Fruit fly (Drosophila melanogaster): ENCODE data around the gene CG42374.

CG42374 gene

DNA sequence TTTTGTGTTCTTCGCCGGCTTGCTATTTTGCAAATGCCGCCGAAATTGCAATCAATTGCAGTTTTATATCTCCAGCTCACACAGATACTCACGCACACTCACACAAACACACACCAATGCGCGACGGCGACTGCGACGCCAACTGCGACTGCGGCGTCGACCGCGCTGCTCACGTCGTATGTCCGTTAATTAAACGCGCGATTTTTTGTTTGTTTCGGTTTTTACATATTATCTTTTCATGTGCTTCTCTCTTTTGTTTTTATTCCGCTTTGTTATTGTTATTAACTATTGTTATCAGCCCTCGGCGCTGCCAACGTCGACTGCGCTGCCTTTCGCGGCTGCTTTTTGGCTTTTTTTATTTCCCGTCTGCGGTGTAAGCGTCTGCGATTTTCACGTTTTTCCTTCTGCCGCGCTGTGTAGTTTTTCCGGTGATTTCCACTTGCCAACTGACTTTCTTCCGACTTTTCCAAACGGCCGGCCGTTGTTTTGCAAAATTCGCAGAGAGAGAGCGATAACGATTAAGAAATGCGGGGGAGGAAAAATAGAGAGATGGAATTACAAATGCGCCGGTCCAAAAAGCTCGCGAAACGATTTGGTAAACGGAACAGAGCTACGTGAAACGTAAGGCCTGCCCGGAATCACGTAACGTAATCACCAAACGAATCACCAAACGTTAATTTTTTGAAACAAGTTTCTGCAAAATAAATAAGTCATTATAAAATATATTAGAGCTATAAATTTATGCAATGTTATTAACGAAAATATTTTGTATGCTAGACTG lies 28.5 kb upstream of the CG42374 start, which contains the start of gene fz2 (continued):
- TF ChIP-seq ato (GFP tag; IDR thresholded peaks at IDR 0.05; ENCODE audit: partially characterized antibody) (no peak), gfzf (GFP tag; optimal IDR thresholded peaks at IDR 0.05) (no peak), Gug (GFP tag; IDR thresholded peaks at IDR 0.05) (no peak), CG18476 (GFP tag; optimal IDR thresholded peaks at IDR 0.05) (no peak), inv (GFP tag; IDR thresholded peaks at IDR 0.05; ENCODE audit: partially characterized antibody) (no peak), cg (GFP tag; optimal IDR thresholded peaks at IDR 0.05) (peak; percentile 54), Mes4 (GFP tag; optimal IDR thresholded peaks at IDR 0.05) (no peak), ewg (GFP tag; optimal IDR thresholded peaks at IDR 0.05) (peak; percentile 85), Hmr (GFP tag; optimal IDR thresholded peaks at IDR 0.05) (no peak), CG12391 (tag; optimal IDR thresholded peaks at IDR 0.05) (no peak), nmo (GFP tag; optimal IDR thresholded peaks at IDR 0.05) (no peak), esg (GFP tag; conservative IDR thresholded peaks at IDR 0.05) (no peak), CG10366 (GFP tag; IDR thresholded peaks at IDR 0.05) (0 out of 2 replicates have a peak, but pooled peaks have one; percentile 12), usp (GFP tag; optimal IDR thresholded peaks at IDR 0.05) (no peak), CG9437 (GFP tag; optimal IDR thresholded peaks at IDR 0.05) (peak; percentile 98), gce (GFP tag; IDR thresholded peaks at IDR 0.05) (no peak), CG8281 (tag; optimal IDR thresholded peaks at IDR 0.05) (no peak), CG31365 (tag; optimal IDR thresholded peaks at IDR 0.05) (no peak), prd (optimal IDR thresholded peaks at IDR 0.05) (no peak), prd (GFP tag; IDR thresholded peaks at IDR 0.05) (no peak), CG4404 (GFP tag; IDR thresholded peaks at IDR 0.05) (no peak), Hr51 (GFP tag; optimal IDR thresholded peaks at IDR 0.05) (peak in 1 of 2 experiments; percentile 0), CG10147 (GFP tag; optimal IDR thresholded peaks at IDR 0.05) (no peak), Adf1 (GFP tag; IDR thresholded peaks at IDR 0.05) (peak; percentile 96), pita (GFP tag; optimal IDR thresholded peaks at IDR 0.05) (no peak), Jarid2 (GFP tag; optimal IDR thresholded peaks at IDR 0.05) (peak; percentile 67), pho (GFP tag; optimal IDR thresholded peaks at IDR 0.05) (no peak), Bgb (GFP tag; IDR thresholded peaks at IDR 0.05; ENCODE audit: partially characterized antibody) (peak; percentile 35; the same call in 1 of the 2 replicates), CG8388 (GFP tag; optimal IDR thresholded peaks at IDR 0.05) (no peak), rib (GFP tag; IDR thresholded peaks at IDR 0.05) (0 out of 2 replicates have a peak, but pooled peaks have one; percentile 28), gt (GFP tag; IDR thresholded peaks at IDR 0.05) (no peak), CG13894 (tag; optimal IDR thresholded peaks at IDR 0.05) (no peak), CG2875 (GFP tag; optimal IDR thresholded peaks at IDR 0.05) (no peak), Dll (GFP tag; IDR thresholded peaks at IDR 0.05; ENCODE audit: partially characterized antibody) (no peak), seq (GFP tag; IDR thresholded peaks at IDR 0.05) (peak; percentile 36; the same call in 1 of the 2 replicates), hth (optimal IDR thresholded peaks at IDR 0.05) (no peak), Dref (GFP tag; IDR thresholded peaks at IDR 0.05) (no peak), disco-r (GFP tag; optimal IDR thresholded peaks at IDR 0.05) (no peak), CG12659 (GFP tag; optimal IDR thresholded peaks at IDR 0.05) (no peak), CG33557 (GFP tag; optimal IDR thresholded peaks at IDR 0.05) (no peak), Sin3A (optimal IDR thresholded peaks at IDR 0.05) (no peak), MBD-R2 (GFP tag; IDR thresholded peaks at IDR 0.05) (no peak), Ssrp (tag; optimal IDR thresholded peaks at IDR 0.05) (no peak), CG15514 (GFP tag; optimal IDR thresholded peaks at IDR 0.05) (peak; percentile 5), tio (GFP tag; optimal IDR thresholded peaks at IDR 0.05) (no peak), Usf (GFP tag; optimal IDR thresholded peaks at IDR 0.05) (no peak), PHDP (tag; optimal IDR thresholded peaks at IDR 0.05) (no peak), grau (tag; optimal IDR thresholded peaks at IDR 0.05) (no peak), CoRest (tag; optimal IDR thresholded peaks at IDR 0.05) (no peak)
